Fruit fly (Drosophila melanogaster) whole organism, embryonic: ENCODE data around the gene mRpS26.

Experiments used
- CG10654 ChIP-seq: fragments of 200-800 bp; sonication (Bioruptor generic); optimal IDR thresholded peaks from 2 replicates; lab custom pipeline; 2016; ENCODE audit warnings: missing biosample characterization, missing genetic modification characterization
- CG12219 ChIP-seq: fragments of 200-800 bp; sonication (Bioruptor generic); optimal IDR thresholded peaks from 3 replicates; lab custom pipeline; 2018; ENCODE audit warnings: missing biosample characterization, mild to moderate bottlenecking, missing genetic modification characterization
- CG4424 ChIP-seq: fragments of 200-800 bp; sonication (Bioruptor generic); optimal IDR thresholded peaks from 3 replicates; lab custom pipeline; 2016; ENCODE audit warnings: missing biosample characterization, missing genetic modification characterization
- CTCF ChIP-seq: fragments of 200-800 bp; sonication (Bioruptor generic); optimal IDR thresholded peaks from 2 replicates; lab custom pipeline; 2017; ENCODE audit warnings: missing biosample characterization, mild to moderate bottlenecking, missing genetic modification characterization, moderate library complexity
- E2f1 ChIP-seq: fragments of 200-800 bp; sonication (Bioruptor generic); IDR thresholded peaks from 2 replicates; pipeline ENCODE4 v1.3.6; 2022; ENCODE audit warnings: missing biosample characterization, missing genetic modification characterization
- Ets65A ChIP-seq: fragments of 200-800 bp; sonication (Bioruptor generic); peaks from one replicate; lab custom pipeline; 2016; ENCODE audit warnings: missing biosample characterization, missing genetic modification characterization
- Gug ChIP-seq: fragments of 200-800 bp; sonication (Bioruptor generic); IDR thresholded peaks from 4 replicates; pipeline ENCODE4 v1.3.6; 2022; ENCODE audit warnings: missing biosample characterization, missing genetic modification characterization
- cg ChIP-seq: fragments of 200-800 bp; sonication (Bioruptor generic); optimal IDR thresholded peaks from 3 replicates; lab custom pipeline; 2019; ENCODE audit warnings: missing biosample characterization, mild to moderate bottlenecking, missing genetic modification characterization, moderate library complexity
- ken ChIP-seq: fragments of 200-800 bp; sonication (Bioruptor generic); IDR thresholded peaks from 3 replicates; pipeline ENCODE4 v1.3.6; 2022; ENCODE audit warnings: missing biosample characterization, missing genetic modification characterization
- mirr ChIP-seq: fragments of 200-800 bp; sonication (Bioruptor generic); optimal IDR thresholded peaks from 3 replicates; lab custom pipeline; 2018; ENCODE audit warnings: missing biosample characterization, mild to moderate bottlenecking, missing genetic modification characterization
- scrt ChIP-seq: fragments of 200-800 bp; sonication (Bioruptor generic); optimal IDR thresholded peaks from 2 replicates; lab custom pipeline; 2018; ENCODE audit warnings: missing biosample characterization, mild to moderate bottlenecking, missing genetic modification characterization, moderate library complexity
- sim ChIP-seq: fragments of 200-800 bp; sonication (Bioruptor generic); IDR thresholded peaks from 2 replicates; pipeline ENCODE4 v1.3.6; 2022; ENCODE audit warnings: missing biosample characterization, missing genetic modification characterization
- usp ChIP-seq: fragments of >200 bp; optimal IDR thresholded peaks from 2 replicates; lab custom pipeline; 2017; ENCODE audit warnings: missing biosample characterization, missing genetic modification characterization

dm6 chr3L:18114038-18114926, 7.9 kb downstream of the mRpS26 start:
- TF ChIP-seq mirr (GFP tag; lab: Kevin White, UChicago): peak; percentile 31
- TF ChIP-seq CG4424 (GFP tag; lab: Kevin White, UChicago): no peak
- TF ChIP-seq Gug: no peak
- TF ChIP-seq cg (GFP tag; lab: Kevin White, UChicago): no peak
- TF ChIP-seq ken (GFP tag; lab: Robert Waterston, UW): 0 out of 3 replicates have a peak, but pooled peaks have one; percentile 15
- TF ChIP-seq sim (GFP tag; lab: Robert Waterston, UW): no peak
- TF ChIP-seq CTCF: peak; percentile 96
- no peak for TF ChIP-seq usp (GFP tag; lab: Kevin White, UChicago)
- TF ChIP-seq scrt: no peak
- TF ChIP-seq CG12219 (GFP tag; lab: Kevin White, UChicago): peak; percentile 49
- peak; percentile 81 for TF ChIP-seq Ets65A (GFP tag; lab: Kevin White, UChicago)
- peak; percentile 21 for TF ChIP-seq CG10654 (GFP tag; lab: Kevin White, UChicago)
- 0 out of 2 replicates have a peak, but pooled peaks have one; percentile 15 for TF ChIP-seq E2f1
